Worm (Caenorhabditis elegans) whole organism, L1 larva: ENCODE measurements around the gene nuo-5.

Experiments used
- ceh-82 ChIP-seq, 3 experiments: fragments of 150-350 bp in 1 of 3; sonication (generic microtip) in 2 of 3; optimal IDR thresholded peaks; 2 replicates each; lab custom pipeline; 2014 to 2017; ENCODE audit warnings: missing biosample characterization in 3 of 3, missing genetic modification characterization in 3 of 3
- ets-5 ChIP-seq: fragments of 200-800 bp; sonication (Bioruptor generic); IDR thresholded peaks from 2 replicates; pipeline ENCODE4 v1.3.6; 2022; ENCODE audit warnings: missing genetic modification characterization, missing compliant biosample characterization
- lin-13 ChIP-seq: fragments of 150-350 bp; optimal IDR thresholded peaks from 2 replicates; lab custom pipeline; 2014; ENCODE audit warnings: missing biosample characterization, missing genetic modification reagents, missing genetic modification characterization
- lin-39 ChIP-seq: fragments of 150-350 bp; optimal IDR thresholded peaks from 2 replicates; lab custom pipeline; 2014; ENCODE audit warnings: missing biosample characterization, missing genetic modification reagents, missing genetic modification characterization
- mef-2 ChIP-seq: fragments of 150-350 bp; optimal IDR thresholded peaks from 2 replicates; lab custom pipeline; 2014; ENCODE audit warnings: missing biosample characterization, missing genetic modification characterization
- nhr-19 ChIP-seq: fragments of 200-800 bp; sonication (Bioruptor generic); conservative IDR thresholded peaks from 2 replicates; pipeline ENCODE4 v1.3.6; 2022; ENCODE audit warnings: missing genetic modification characterization, missing compliant biosample characterization
- nhr-237 ChIP-seq: fragments of 150-350 bp; optimal IDR thresholded peaks from 2 replicates; lab custom pipeline; 2014; ENCODE audit warnings: missing biosample characterization, missing genetic modification characterization
- nhr-28 ChIP-seq: fragments of 150-350 bp; optimal IDR thresholded peaks from 2 replicates; lab custom pipeline; 2014; ENCODE audit warnings: missing biosample characterization, missing genetic modification characterization
- nhr-76 ChIP-seq: sonication (generic microtip); optimal IDR thresholded peaks from 2 replicates; lab custom pipeline; 2017; ENCODE audit warnings: missing biosample characterization, missing genetic modification characterization
- sptf-1 ChIP-seq: fragments of 150-350 bp; optimal IDR thresholded peaks from 2 replicates; lab custom pipeline; 2014; ENCODE audit warnings: missing biosample characterization, missing genetic modification characterization

DNA sequence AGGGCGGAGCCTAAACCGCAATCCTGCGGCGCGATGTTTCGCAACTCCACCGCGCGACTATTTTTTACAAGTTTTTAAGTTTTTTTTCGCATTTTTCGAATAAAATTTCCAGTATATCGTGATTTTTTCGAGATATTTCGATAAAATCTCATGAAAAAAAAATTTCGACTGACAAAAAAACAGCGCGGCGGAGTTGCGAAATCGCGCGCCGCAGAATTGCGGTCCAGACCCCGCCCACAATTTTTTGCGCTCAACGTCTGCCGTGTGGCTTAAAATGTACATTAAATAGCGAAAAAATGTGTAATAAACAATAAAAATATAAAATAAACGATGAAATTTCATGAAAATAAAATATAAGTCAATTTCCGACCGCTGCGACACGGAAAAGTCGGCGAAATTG is 1.1 kb upstream of the nuo-5 start:
- no peak for TF ChIP-seq nhr-237 (tag; lab: Kevin White, UChicago)
- TF ChIP-seq lin-39 (tag; lab: Kevin White, UChicago): no peak
- no peak for TF ChIP-seq nhr-19 (GFP tag; lab: Robert Waterston, UW)
- TF ChIP-seq nhr-28 (tag; lab: Kevin White, UChicago): no peak
- no peak for TF ChIP-seq nhr-76 (tag; lab: Kevin White, UChicago)
- TF ChIP-seq sptf-1 (tag; lab: Kevin White, UChicago): no peak
- TF ChIP-seq ets-5: no peak
- no peak for TF ChIP-seq mef-2 (tag; lab: Kevin White, UChicago)
- no peak for TF ChIP-seq lin-13 (GFP tag; lab: Kevin White, UChicago)
- no peak for TF ChIP-seq ceh-82 (tag; optimal IDR thresholded peaks at IDR 0.05; lab: Kevin White, UChicago)
